Fruit fly (Drosophila melanogaster): ENCODE measurements around the gene CG7523.
A peak's percentile ranks its signal among the peaks of the same experiment; 100 is the strongest.

The CG7523 gene

dm6 chr3R:17703691-17704537 lies 33.2 kb upstream of the CG7523 start (continued):
- TF ChIP-seq sug (tag; optimal IDR thresholded peaks at IDR 0.05): peak; percentile 88
- no peak for TF ChIP-seq hbn (GFP tag; IDR thresholded peaks at IDR 0.05; ENCODE audit: partially characterized antibody)
- peak; percentile 99 for TF ChIP-seq NC2α (GFP tag; optimal IDR thresholded peaks at IDR 0.05)
- TF ChIP-seq C15 (GFP tag; IDR thresholded peaks at IDR 0.05): peak; percentile 97
- peak; percentile 99 for TF ChIP-seq CG2678 (tag; optimal IDR thresholded peaks at IDR 0.05)
- peak; percentile 99 for TF ChIP-seq HLH54F (GFP tag; optimal IDR thresholded peaks at IDR 0.05)
- TF ChIP-seq CG32767 (GFP tag; IDR thresholded peaks at IDR 0.05): peak; percentile 99
- peak; percentile 99 for TF ChIP-seq Hr3 (GFP tag; optimal IDR thresholded peaks at IDR 0.05)
- TF ChIP-seq Asciz (GFP tag; optimal IDR thresholded peaks at IDR 0.05): peak; percentile 99
- TF ChIP-seq Elba2 (GFP tag; optimal IDR thresholded peaks at IDR 0.05): peak; percentile 75
- TF ChIP-seq CG3847 (GFP tag; IDR thresholded peaks at IDR 0.05): peak; percentile 98
- no peak for TF ChIP-seq Tbp (GFP tag; optimal IDR thresholded peaks at IDR 0.05)
- peak; percentile 99 for TF ChIP-seq kay (GFP tag; optimal IDR thresholded peaks at IDR 0.05)
- TF ChIP-seq CG4820 (GFP tag; optimal IDR thresholded peaks at IDR 0.05): peak; percentile 98
- TF ChIP-seq twi (tag; optimal IDR thresholded peaks at IDR 0.05): peak; percentile 92
- peak; percentile 99 for TF ChIP-seq pum (GFP tag; optimal IDR thresholded peaks at IDR 0.05)
- peak; percentile 96 for TF ChIP-seq MTF-1 (GFP tag; optimal IDR thresholded peaks at IDR 0.05; ENCODE audit: borderline replicate concordance)
- peak; percentile 99 for TF ChIP-seq ci (GFP tag; IDR thresholded peaks at IDR 0.05)
- peak; percentile 97 for TF ChIP-seq Oaz (GFP tag; IDR thresholded peaks at IDR 0.05)
- TF ChIP-seq Eip74EF (GFP tag; optimal IDR thresholded peaks at IDR 0.05): peak in 1 of 2 experiments; percentile 98
- peak; percentile 97 for TF ChIP-seq ro (GFP tag; IDR thresholded peaks at IDR 0.05)
- TF ChIP-seq Rfx (GFP tag; IDR thresholded peaks at IDR 0.05): peak; percentile 99
- TF ChIP-seq CG18764 (GFP tag; optimal IDR thresholded peaks at IDR 0.05): peak; percentile 99
- TF ChIP-seq Ravus (GFP tag; IDR thresholded peaks at IDR 0.05): peak; percentile 98
- peak; percentile 93 for TF ChIP-seq CG18011 (GFP tag; optimal IDR thresholded peaks at IDR 0.05)
- TF ChIP-seq CG34376 (GFP tag; optimal IDR thresholded peaks at IDR 0.05): peak; percentile 92
- TF ChIP-seq CG16813 (GFP tag; IDR thresholded peaks at IDR 0.05; ENCODE audit: partially characterized antibody): no peak
- peak; percentile 97 for TF ChIP-seq Usf (GFP tag; optimal IDR thresholded peaks at IDR 0.05)
- TF ChIP-seq nau (GFP tag; optimal IDR thresholded peaks at IDR 0.05): peak; percentile 99
- no peak for TF ChIP-seq hth (optimal IDR thresholded peaks at IDR 0.05)
- TF ChIP-seq tup (GFP tag; optimal IDR thresholded peaks at IDR 0.05): peak; percentile 98
- peak; percentile 97 for TF ChIP-seq Lhr (GFP tag; optimal IDR thresholded peaks at IDR 0.05)
- no peak for TF ChIP-seq lov (optimal IDR thresholded peaks at IDR 0.05)
- peak; percentile 98 for TF ChIP-seq lov (GFP tag; IDR thresholded peaks at IDR 0.05)
- TF ChIP-seq HLH3B (GFP tag; IDR thresholded peaks at IDR 0.05): peak; percentile 99
- TF ChIP-seq schlank (tag; optimal IDR thresholded peaks at IDR 0.05): peak; percentile 97
- peak; percentile 99 for TF ChIP-seq CG17359 (tag; optimal IDR thresholded peaks at IDR 0.05)
- TF ChIP-seq CG13296 (GFP tag; optimal IDR thresholded peaks at IDR 0.05): peak; percentile 96
- peak; percentile 94 for TF ChIP-seq Hmx (GFP tag; optimal IDR thresholded peaks at IDR 0.05)
- TF ChIP-seq NFAT (GFP tag; IDR thresholded peaks at IDR 0.05): peak; percentile 99
- no peak for TF ChIP-seq CG42726 (GFP tag; IDR thresholded peaks at IDR 0.05; ENCODE audit: partially characterized antibody)
- peak; percentile 99 for TF ChIP-seq ara (GFP tag; IDR thresholded peaks at IDR 0.05)
- TF ChIP-seq sr (GFP tag; IDR thresholded peaks at IDR 0.05): peak; percentile 97
- TF ChIP-seq Rx (GFP tag; IDR thresholded peaks at IDR 0.05): peak; percentile 99
- TF ChIP-seq CG6272 (GFP tag; IDR thresholded peaks at IDR 0.05): peak; percentile 98
- peak; percentile 100 for TF ChIP-seq corto (GFP tag; optimal IDR thresholded peaks at IDR 0.05)
- no peak for TF ChIP-seq CG8478 (optimal IDR thresholded peaks at IDR 0.05)
- peak; percentile 99 for TF ChIP-seq Meics (GFP tag; optimal IDR thresholded peaks at IDR 0.05)
- TF ChIP-seq CG15696 (tag; optimal IDR thresholded peaks at IDR 0.05): peak; percentile 84
- TF ChIP-seq Mad (GFP tag; optimal IDR thresholded peaks at IDR 0.05): peak; percentile 99
